Fruit fly (Drosophila melanogaster) whole organism, pupa: ENCODE results near the gene CG7692.

ENCODE experiments used
- CG15710 ChIP-seq: fragments of 200-800 bp; sonication (Bioruptor generic); optimal IDR thresholded peaks from 2 replicates; lab custom pipeline; 2018; ENCODE audit warnings: missing biosample characterization, mild to moderate bottlenecking, missing genetic modification characterization, moderate library complexity
- CG4496 ChIP-seq: fragments of 200-800 bp; sonication (Bioruptor generic); IDR thresholded peaks from 3 replicates; pipeline ENCODE4 v1.3.6; 2022; ENCODE audit warnings: missing biosample characterization, missing genetic modification characterization
- D1 ChIP-seq: fragments of 200-800 bp; sonication (Bioruptor generic); optimal IDR thresholded peaks from 2 replicates; lab custom pipeline; 2018; ENCODE audit warnings: missing biosample characterization, mild to moderate bottlenecking, missing genetic modification characterization, moderate library complexity
- rn ChIP-seq: fragments of 200-800 bp; sonication (Bioruptor generic); IDR thresholded peaks from 2 replicates; pipeline ENCODE4 v1.3.6; 2022; ENCODE audit warnings: missing biosample characterization, missing genetic modification characterization

dm6 chr3L:17383714-17384113 is 32.1 kb downstream of the CG7692 start:
- TF ChIP-seq CG15710 (tag; lab: Kevin White, UChicago) (no peak), rn (GFP tag; lab: Robert Waterston, UW) (no peak), D1 (tag; lab: Kevin White, UChicago) (no peak), CG4496 (GFP tag; lab: Robert Waterston, UW) (no peak)
